Fruit fly (Drosophila melanogaster): Measurements from ENCODE around the gene CG14107.

The CG14107 gene

dm6 chr3L:13387608-13388007, 6.5 kb upstream of the CG14107 start, which contains the start of gene CG10171 (continued):
- TF ChIP-seq Adf1 (GFP tag; IDR thresholded peaks at IDR 0.05) (no peak), CG15479 (GFP tag; optimal IDR thresholded peaks at IDR 0.05) (no peak), Fer2 (tag; optimal IDR thresholded peaks at IDR 0.05) (no peak), Mad (GFP tag; optimal IDR thresholded peaks at IDR 0.05) (no peak), CG15514 (GFP tag; optimal IDR thresholded peaks at IDR 0.05) (no peak), CG6254 (GFP tag; optimal IDR thresholded peaks at IDR 0.05) (no peak), h (optimal IDR thresholded peaks at IDR 0.05) (no peak), Rx (GFP tag; IDR thresholded peaks at IDR 0.05) (no peak), GATAe (GFP tag; conservative IDR thresholded peaks at IDR 0.05) (no peak), CHES-1-like (GFP tag; optimal IDR thresholded peaks at IDR 0.05) (no peak), CG13287 (GFP tag; IDR thresholded peaks at IDR 0.05; ENCODE audit: partially characterized antibody) (peak; percentile 13; the same call in 1 of the 2 replicates), CG32767 (GFP tag; IDR thresholded peaks at IDR 0.05) (no peak), vvl (GFP tag; IDR thresholded peaks at IDR 0.05) (peak; percentile 53), Vsx1 (GFP tag; optimal IDR thresholded peaks at IDR 0.05) (no peak), CG5953 (GFP tag; IDR thresholded peaks at IDR 0.05) (no peak), Hr39 (optimal IDR thresholded peaks at IDR 0.05) (no peak), Dad (GFP tag; optimal IDR thresholded peaks at IDR 0.05) (no peak), dimm (GFP tag; IDR thresholded peaks at IDR 0.05) (no peak), CG1647 (GFP tag; optimal IDR thresholded peaks at IDR 0.05) (no peak), CG17328 (GFP tag; IDR thresholded peaks at IDR 0.05) (no peak), nmo (GFP tag; optimal IDR thresholded peaks at IDR 0.05) (peak; percentile 1), maf-S (GFP tag; optimal IDR thresholded peaks at IDR 0.05) (no peak), sr (GFP tag; IDR thresholded peaks at IDR 0.05) (no peak), NC2α (GFP tag; optimal IDR thresholded peaks at IDR 0.05) (no peak), Sry-β (GFP tag; optimal IDR thresholded peaks at IDR 0.05) (no peak), Oli (tag; optimal IDR thresholded peaks at IDR 0.05) (no peak), repo (GFP tag; optimal IDR thresholded peaks at IDR 0.05) (no peak), Side (GFP tag; optimal IDR thresholded peaks at IDR 0.05) (no peak), vfl (GFP tag; optimal IDR thresholded peaks at IDR 0.05) (no peak), HLH3B (GFP tag; IDR thresholded peaks at IDR 0.05) (no peak), CG10267 (tag; optimal IDR thresholded peaks at IDR 0.05) (peak; percentile 90), CG30403 (GFP tag; optimal IDR thresholded peaks at IDR 0.05) (no peak), CG43689 (GFP tag; IDR thresholded peaks at IDR 0.05) (no peak), bsh (GFP tag; optimal IDR thresholded peaks at IDR 0.05) (no peak), CG7928 (GFP tag; optimal IDR thresholded peaks at IDR 0.05) (no peak), sc (optimal IDR thresholded peaks at IDR 0.05) (no peak), sc (GFP tag; optimal IDR thresholded peaks at IDR 0.05) (no peak), CG7271 (tag; optimal IDR thresholded peaks at IDR 0.05) (no peak), al (GFP tag; IDR thresholded peaks at IDR 0.05) (no peak), Scr (GFP tag; IDR thresholded peaks at IDR 0.05; ENCODE audit: partially characterized antibody) (no peak), CG18011 (GFP tag; optimal IDR thresholded peaks at IDR 0.05) (no peak), MESR4 (GFP tag; optimal IDR thresholded peaks at IDR 0.05) (peak; percentile 39), en (GFP tag; optimal IDR thresholded peaks at IDR 0.05) (no peak), CG13424 (tag; optimal IDR thresholded peaks at IDR 0.05) (no peak), chm (GFP tag; IDR thresholded peaks at IDR 0.05) (no peak), CG12769 (tag; optimal IDR thresholded peaks at IDR 0.05) (no peak), CG4328 (GFP tag; optimal IDR thresholded peaks at IDR 0.05) (no peak), crc (GFP tag; optimal IDR thresholded peaks at IDR 0.05) (no peak), nau (GFP tag; optimal IDR thresholded peaks at IDR 0.05) (no peak), CG8281 (tag; optimal IDR thresholded peaks at IDR 0.05) (no peak), CG2712 (tag; optimal IDR thresholded peaks at IDR 0.05) (peak; percentile 12), CG9727 (GFP tag; optimal IDR thresholded peaks at IDR 0.05) (no peak), jigr1 (GFP tag; IDR thresholded peaks at IDR 0.05) (peak; percentile 49; the same call in 1 of the 3 replicates)

All from whole organism, embryonic.